Fruit fly (Drosophila melanogaster): Measurements from ENCODE around the gene PIG-C.

dm6 chr3L:3351814-3352359 is 32.9 kb upstream of the PIG-C start:
- TF ChIP-seq CG16779 (tag; optimal IDR thresholded peaks at IDR 0.05) = no peak
- no peak for TF ChIP-seq fkh (GFP tag; optimal IDR thresholded peaks at IDR 0.05)
- no peak for TF ChIP-seq Blimp-1 (GFP tag; optimal IDR thresholded peaks at IDR 0.05)
- TF ChIP-seq svp (GFP tag) = no peak
- no peak for TF ChIP-seq fd85E (GFP tag; optimal IDR thresholded peaks at IDR 0.05)
- no peak for TF ChIP-seq ss (GFP tag; optimal IDR thresholded peaks at IDR 0.05)
- no peak for TF ChIP-seq CG32006 (GFP tag; optimal IDR thresholded peaks at IDR 0.05)
- TF ChIP-seq CG6792 (GFP tag; optimal IDR thresholded peaks at IDR 0.05) = no peak
- TF ChIP-seq Gug (GFP tag; IDR thresholded peaks at IDR 0.05) = no peak
- TF ChIP-seq Sox102F (GFP tag; optimal IDR thresholded peaks at IDR 0.05) = no peak
- TF ChIP-seq acj6 (GFP tag; optimal IDR thresholded peaks at IDR 0.05) = no peak
- no peak for TF ChIP-seq Hr39 (GFP tag; optimal IDR thresholded peaks at IDR 0.05)
